Worm (Caenorhabditis elegans): ENCODE results near the gene eif-2Balpha.

ce11 chrIII:9528824-9529223 lies 14.1 kb upstream of the eif-2Balpha start, which contains the start of gene ZK1098.2:
- no peak for TF ChIP-seq unc-130 (GFP tag; optimal IDR thresholded peaks at IDR 0.05)
- no peak for TF ChIP-seq hmg-1.2 (GFP tag; IDR thresholded peaks at IDR 0.05)
- TF ChIP-seq chd-7 (tag; optimal IDR thresholded peaks at IDR 0.05), result no peak
- no peak for TF ChIP-seq ama-1 (optimal IDR thresholded peaks at IDR 0.05)
- TF ChIP-seq ama-1 (GFP tag; optimal IDR thresholded peaks at IDR 0.05), result no peak
- no peak for TF ChIP-seq ceh-100 (GFP tag; IDR thresholded peaks at IDR 0.05)

Measured in whole organism, young adult.